Fruit fly (Drosophila melanogaster) whole organism, embryonic: ENCODE measurements around the gene CG1785.
A peak's percentile ranks its signal among the peaks of the same experiment; 100 is the strongest.

ENCODE experiments used
- Atf-2 ChIP-seq: fragments of 200-800 bp; sonication (Bioruptor generic); optimal IDR thresholded peaks from 2 replicates; lab custom pipeline; 2016; ENCODE audit warnings: missing biosample characterization, missing genetic modification characterization
- B-H1 ChIP-seq: fragments of 200-800 bp; sonication (Bioruptor generic); IDR thresholded peaks from 3 replicates; pipeline ENCODE4 v1.3.6; 2022; ENCODE audit warnings: missing biosample characterization, missing genetic modification characterization
- Bteb2 ChIP-seq: fragments of 200-800 bp; sonication (Bioruptor generic); optimal IDR thresholded peaks from 2 replicates; lab custom pipeline; 2016; ENCODE audit warnings: missing biosample characterization, missing genetic modification characterization
- CG10147 ChIP-seq: fragments of 200-800 bp; sonication (Bioruptor generic); optimal IDR thresholded peaks from 2 replicates; lab custom pipeline; 2019; ENCODE audit warnings: missing biosample characterization, mild to moderate bottlenecking, missing genetic modification characterization, moderate library complexity
- CG10543 ChIP-seq: fragments of 200-800 bp; sonication (Bioruptor generic); optimal IDR thresholded peaks from 3 replicates; lab custom pipeline; 2017; ENCODE audit warnings: missing biosample characterization, mild to moderate bottlenecking, missing genetic modification characterization, moderate library complexity
- CG1529 ChIP-seq: fragments of 200-800 bp; sonication (Bioruptor generic); optimal IDR thresholded peaks from 3 replicates; lab custom pipeline; 2018; ENCODE audit warnings: missing biosample characterization, missing genetic modification characterization
- CG15479 ChIP-seq: fragments of 200-800 bp; sonication (Bioruptor generic); optimal IDR thresholded peaks from 3 replicates; lab custom pipeline; 2019; ENCODE audit warnings: missing biosample characterization, mild to moderate bottlenecking, missing genetic modification characterization, moderate library complexity
- CG15514 ChIP-seq: fragments of 200-800 bp; sonication (Bioruptor generic); optimal IDR thresholded peaks from 3 replicates; lab custom pipeline; 2017; ENCODE audit warnings: missing biosample characterization, missing genetic modification characterization, mild to moderate bottlenecking, moderate library complexity, missing genetic modification reagents
- CG16813 ChIP-seq: fragments of 200-800 bp; sonication (Bioruptor generic); IDR thresholded peaks from 3 replicates; pipeline ENCODE4 v1.3.6; 2022; ENCODE audit warnings: missing biosample characterization, missing genetic modification characterization; ENCODE audit not compliant: partially characterized antibody
- CG1832 ChIP-seq: fragments of 200-800 bp; sonication (Bioruptor generic); optimal IDR thresholded peaks from 2 replicates; lab custom pipeline; 2017; ENCODE audit warnings: missing biosample characterization, mild to moderate bottlenecking, missing genetic modification characterization, inconsistent platforms
- CG18619 ChIP-seq: fragments of 200-800 bp; sonication (Bioruptor generic); optimal IDR thresholded peaks from 3 replicates; lab custom pipeline; 2017; ENCODE audit warnings: missing biosample characterization, mild to moderate bottlenecking, missing genetic modification characterization
- CG2120 ChIP-seq: fragments of 200-800 bp; sonication (Bioruptor generic); optimal IDR thresholded peaks from 3 replicates; lab custom pipeline; 2016; ENCODE audit warnings: missing biosample characterization, missing genetic modification characterization
- CG3847 ChIP-seq: fragments of 200-800 bp; sonication (Bioruptor generic); IDR thresholded peaks from 2 replicates; pipeline ENCODE4 v1.3.6; 2022; ENCODE audit warnings: missing biosample characterization, missing genetic modification characterization
- CG4360 ChIP-seq: fragments of 200-800 bp; sonication (Bioruptor generic); IDR thresholded peaks from 2 replicates; pipeline ENCODE4 v1.3.6; 2022; ENCODE audit warnings: missing biosample characterization, missing genetic modification characterization
- CG4854 ChIP-seq: fragments of 200-800 bp; sonication (Bioruptor generic); optimal IDR thresholded peaks from 2 replicates; lab custom pipeline; 2016; ENCODE audit warnings: missing biosample characterization, missing genetic modification characterization, inconsistent platforms
- CG5245 ChIP-seq: fragments of 200-800 bp; sonication (Bioruptor generic); optimal IDR thresholded peaks from 3 replicates; lab custom pipeline; 2016; ENCODE audit warnings: missing biosample characterization, missing genetic modification characterization
- CG5953 ChIP-seq: fragments of 200-800 bp; sonication (Bioruptor generic); IDR thresholded peaks from 2 replicates; pipeline ENCODE4 v1.3.6; 2022; ENCODE audit warnings: missing biosample characterization, missing genetic modification characterization
- CG6272 ChIP-seq: fragments of 200-800 bp; sonication (Bioruptor generic); IDR thresholded peaks from 2 replicates; pipeline ENCODE4 v1.3.6; 2022; ENCODE audit warnings: missing biosample characterization, missing genetic modification characterization
- CG7963 ChIP-seq: fragments of 200-800 bp; sonication (Bioruptor generic); IDR thresholded peaks from 3 replicates; pipeline ENCODE4 v1.3.6; 2022; ENCODE audit warnings: missing biosample characterization, missing genetic modification characterization; ENCODE audit not compliant: partially characterized antibody
- CG9797 ChIP-seq: fragments of 200-800 bp; sonication (Bioruptor generic); optimal IDR thresholded peaks from 3 replicates; lab custom pipeline; 2018; ENCODE audit warnings: missing biosample characterization, mild to moderate bottlenecking, missing genetic modification characterization
- CG9817 ChIP-seq: fragments of 200-800 bp; sonication (Bioruptor generic); optimal IDR thresholded peaks from 2 replicates; lab custom pipeline; 2018; ENCODE audit warnings: missing biosample characterization, mild to moderate bottlenecking, missing genetic modification characterization, moderate library complexity
- Elba2 ChIP-seq: fragments of 200-800 bp; sonication (Bioruptor generic); optimal IDR thresholded peaks from 3 replicates; lab custom pipeline; 2016; ENCODE audit warnings: missing biosample characterization, missing genetic modification characterization
- Ets65A ChIP-seq: fragments of 200-800 bp; sonication (Bioruptor generic); peaks from one replicate; lab custom pipeline; 2016; ENCODE audit warnings: missing biosample characterization, missing genetic modification characterization
- GATAe ChIP-seq: fragments of 200-800 bp; sonication (Bioruptor generic); conservative IDR thresholded peaks from 2 replicates; pipeline ENCODE4 v1.3.6; 2022; ENCODE audit warnings: missing biosample characterization, missing genetic modification characterization
- Hr51 ChIP-seq, 2 experiments: fragments of 200-800 bp; sonication (Bioruptor generic); optimal IDR thresholded peaks; 2 replicates in 1 of 2; 3 replicates in 1 of 2; lab custom pipeline; 2016 to 2018; ENCODE audit warnings: missing biosample characterization in 2 of 2, missing genetic modification characterization in 2 of 2, mild to moderate bottlenecking in 1 of 2, moderate library complexity in 1 of 2
- NC2α ChIP-seq: fragments of 200-800 bp; sonication (Bioruptor generic); optimal IDR thresholded peaks from 2 replicates; lab custom pipeline; 2016; ENCODE audit warnings: missing biosample characterization, missing genetic modification characterization
- Nf-YB ChIP-seq: fragments of 200-800 bp; sonication (Bioruptor generic); optimal IDR thresholded peaks from 3 replicates; lab custom pipeline; 2019; ENCODE audit warnings: missing biosample characterization, mild to moderate bottlenecking, missing genetic modification characterization, moderate library complexity
- Trl ChIP-seq, 3 experiments: fragments of >200 bp in 2 of 3; fragments of 200-800 bp in 1 of 3; sonication (Bioruptor generic) in 1 of 3; optimal IDR thresholded peaks; 2 replicates in 1 of 3; 3 replicates in 2 of 3; lab custom pipeline; 2016 to 2017; ENCODE audit warnings: missing biosample characterization in 1 of 3, missing genetic modification characterization in 1 of 3
- Usf ChIP-seq: fragments of 200-800 bp; sonication (Bioruptor generic); optimal IDR thresholded peaks from 2 replicates; lab custom pipeline; 2017; ENCODE audit warnings: missing genotype, missing biosample characterization, missing genetic modification characterization
- YL-1 ChIP-seq: fragments of 200-800 bp; sonication (Bioruptor generic); optimal IDR thresholded peaks from 3 replicates; lab custom pipeline; 2017; ENCODE audit warnings: missing biosample characterization, mild to moderate bottlenecking, missing genetic modification characterization
- ac ChIP-seq: fragments of 200-800 bp; sonication (Bioruptor generic); optimal IDR thresholded peaks from 3 replicates; lab custom pipeline; 2017; ENCODE audit warnings: missing biosample characterization, mild to moderate bottlenecking, missing genetic modification characterization
- bowl ChIP-seq: fragments of 200-800 bp; sonication (Bioruptor generic); IDR thresholded peaks from 2 replicates; pipeline ENCODE4 v1.3.6; 2022; ENCODE audit warnings: missing biosample characterization, missing genetic modification characterization
- caup ChIP-seq: fragments of 200-800 bp; sonication (Bioruptor generic); optimal IDR thresholded peaks from 3 replicates; lab custom pipeline; 2017; ENCODE audit warnings: missing biosample characterization, mild to moderate bottlenecking, missing genetic modification characterization, moderate library complexity; ENCODE audit not compliant: severe bottlenecking
- chm ChIP-seq: fragments of 200-800 bp; sonication (Bioruptor generic); IDR thresholded peaks from 2 replicates; pipeline ENCODE4 v1.3.6; 2022; ENCODE audit warnings: missing biosample characterization, missing genetic modification characterization
- crol ChIP-seq: fragments of 200-800 bp; sonication (Bioruptor generic); IDR thresholded peaks from 2 replicates; pipeline ENCODE4 v1.3.6; 2022; ENCODE audit warnings: missing biosample characterization, missing genetic modification characterization
- ems ChIP-seq: fragments of 200-800 bp; sonication (Bioruptor generic); optimal IDR thresholded peaks from 3 replicates; lab custom pipeline; 2016; ENCODE audit warnings: missing biosample characterization, missing genetic modification characterization
- lab ChIP-seq: fragments of 200-800 bp; sonication (Bioruptor generic); optimal IDR thresholded peaks from 3 replicates; lab custom pipeline; 2017; ENCODE audit warnings: missing biosample characterization, missing genetic modification characterization, mild to moderate bottlenecking, moderate library complexity, missing genetic modification reagents
- otp ChIP-seq: fragments of 200-800 bp; sonication (Bioruptor generic); IDR thresholded peaks from 3 replicates; pipeline ENCODE4, ENCODE4 v1.3.6; 2022; ENCODE audit warnings: missing biosample characterization, missing genetic modification characterization
- pzg ChIP-seq: fragments of 200-800 bp; sonication (Bioruptor generic); optimal IDR thresholded peaks from 3 replicates; lab custom pipeline; 2018; ENCODE audit warnings: missing biosample characterization, mild to moderate bottlenecking, missing genetic modification characterization, moderate library complexity
- sc ChIP-seq, 3 experiments: fragments of >200 bp in 2 of 3; fragments of 200-800 bp in 1 of 3; sonication (Bioruptor generic) in 1 of 3; optimal IDR thresholded peaks; 2 replicates in 2 of 3; 3 replicates in 1 of 3; lab custom pipeline; 2017; ENCODE audit warnings: mild to moderate bottlenecking in 1 of 3, missing biosample characterization in 1 of 3, missing genetic modification characterization in 1 of 3, missing genetic modification reagents in 1 of 3
- scrt ChIP-seq: fragments of 200-800 bp; sonication (Bioruptor generic); optimal IDR thresholded peaks from 2 replicates; lab custom pipeline; 2018; ENCODE audit warnings: missing biosample characterization, mild to moderate bottlenecking, missing genetic modification characterization, moderate library complexity
- sens ChIP-seq: fragments of 200-800 bp; sonication (Bioruptor generic); peaks from one replicate; lab custom pipeline; 2016; ENCODE audit warnings: missing biosample characterization, missing genetic modification characterization
- seq ChIP-seq: fragments of 200-800 bp; sonication (Bioruptor generic); IDR thresholded peaks from 2 replicates; pipeline ENCODE4 v1.3.6; 2022; ENCODE audit warnings: missing biosample characterization, missing genetic modification characterization
- tgo ChIP-seq: fragments of 200-800 bp; sonication (Bioruptor generic); IDR thresholded peaks from 3 replicates; pipeline ENCODE4 v1.3.6; 2022; ENCODE audit warnings: missing biosample characterization, missing genetic modification characterization
- tin ChIP-seq: fragments of 200-800 bp; sonication (Bioruptor generic); optimal IDR thresholded peaks from 3 replicates; lab custom pipeline; 2016; ENCODE audit warnings: missing biosample characterization, missing genetic modification characterization
- vnd ChIP-seq: fragments of 200-800 bp; sonication (Bioruptor generic); IDR thresholded peaks from 3 replicates; pipeline ENCODE4 v1.3.6; 2022; ENCODE audit warnings: missing biosample characterization, missing genetic modification characterization; ENCODE audit not compliant: partially characterized antibody
- vvl ChIP-seq: fragments of 200-800 bp; sonication (Bioruptor generic); IDR thresholded peaks from 2 replicates; pipeline ENCODE4 v1.3.6; 2022; ENCODE audit warnings: missing biosample characterization, missing genetic modification characterization
- yki ChIP-seq: fragments of >200 bp; optimal IDR thresholded peaks from 3 replicates; lab custom pipeline; 2018
- zf30C ChIP-seq: fragments of 200-800 bp; sonication (Bioruptor generic); optimal IDR thresholded peaks from 3 replicates; lab custom pipeline; 2018; ENCODE audit warnings: missing biosample characterization, mild to moderate bottlenecking, missing genetic modification characterization

Gene CG1785

DNA sequence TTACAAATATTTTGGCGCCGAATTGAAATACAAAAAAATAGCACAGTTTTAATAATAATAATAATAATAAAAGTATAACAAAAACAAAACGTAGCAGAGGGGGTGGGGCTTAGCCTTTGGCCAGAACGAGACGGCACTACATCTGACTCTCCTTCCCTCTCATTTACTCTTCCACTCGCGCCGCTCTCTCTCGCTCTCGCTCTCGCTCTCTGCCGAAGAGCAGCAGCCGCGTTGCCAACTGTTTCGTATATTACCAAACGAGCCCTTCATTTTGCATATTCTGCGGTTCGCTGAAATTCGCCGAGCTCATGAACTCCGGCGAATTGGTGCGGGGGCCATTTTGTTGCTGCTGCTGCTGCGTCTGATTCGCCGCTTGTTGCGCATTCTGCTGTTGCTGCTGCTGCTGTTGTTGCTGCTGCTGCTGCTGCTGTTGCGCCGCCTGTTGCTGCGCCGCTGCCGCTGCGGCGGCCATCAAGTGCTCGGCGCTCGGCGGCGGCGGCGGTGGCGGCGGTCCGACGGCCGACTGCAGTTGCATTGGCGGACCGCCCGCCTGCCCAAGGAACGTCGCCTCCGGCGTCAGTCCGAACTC, 43.1 kb downstream of the CG1785 start (continued):
- TF ChIP-seq YL-1 (GFP tag; lab: Kevin White, UChicago) (no peak), CG2120 (GFP tag; lab: Kevin White, UChicago) (no peak), CG15514 (GFP tag; lab: Kevin White, UChicago) (no peak), tgo (no peak), ac (no peak), Nf-YB (peak; percentile 93), NC2α (GFP tag; lab: Kevin White, UChicago) (no peak), CG16813 (no peak), tin (GFP tag; lab: Kevin White, UChicago) (no peak), CG9797 (GFP tag; lab: Kevin White, UChicago) (no peak), GATAe (no peak), CG1529 (no peak), CG5953 (0 out of 2 replicates have a peak, but pooled peaks have one; percentile 23), CG18619 (no peak), scrt (GFP tag; lab: Kevin White, UChicago) (peak; percentile 66), Elba2 (GFP tag; lab: Kevin White, UChicago) (no peak), sens (GFP tag; lab: Kevin White, UChicago) (peak; percentile 40), lab (no peak), CG15479 (GFP tag; lab: Kevin White, UChicago) (peak; percentile 23), yki (lab: Kevin White, UChicago) (peak; percentile 63), CG7963 (GFP tag; lab: Robert Waterston, UW) (no peak), Atf-2 (GFP tag; lab: Kevin White, UChicago) (no peak), otp (GFP tag; lab: Robert Waterston, UW) (no peak), pzg (GFP tag; lab: Kevin White, UChicago) (no peak), Ets65A (GFP tag; lab: Kevin White, UChicago) (no peak), zf30C (GFP tag; lab: Kevin White, UChicago) (no peak), ems (GFP tag; lab: Kevin White, UChicago) (no peak), seq (GFP tag; lab: Robert Waterston, UW) (0 out of 2 replicates have a peak, but pooled peaks have one; percentile 14), B-H1 (GFP tag; lab: Robert Waterston, UW) (no peak), CG3847 (GFP tag; lab: Robert Waterston, UW) (0 out of 2 replicates have a peak, but pooled peaks have one; percentile 16), CG1832 (GFP tag; lab: Kevin White, UChicago) (peak; percentile 93), caup (GFP tag; lab: Kevin White, UChicago) (no peak), bowl (GFP tag; lab: Robert Waterston, UW) (no peak), chm (GFP tag; lab: Robert Waterston, UW) (0 out of 2 replicates have a peak, but pooled peaks have one; percentile 27), vnd (GFP tag; lab: Robert Waterston, UW) (no peak), vvl (GFP tag; lab: Robert Waterston, UW) (peak; percentile 45; the same call in 1 of the 2 replicates), Bteb2 (GFP tag; lab: Kevin White, UChicago) (no peak), CG4360 (GFP tag; lab: Robert Waterston, UW) (peak; percentile 46; the same call in 1 of the 2 replicates), CG6272 (GFP tag; lab: Robert Waterston, UW) (no peak), Hr51 (GFP tag; optimal IDR thresholded peaks at IDR 0.05; lab: Kevin White, UChicago) (no peak), Trl (optimal IDR thresholded peaks at IDR 0.05; lab: Kevin White, UChicago) (peak; percentile 75 to 85), Trl (GFP tag; optimal IDR thresholded peaks at IDR 0.05; lab: Kevin White, UChicago) (no peak), Usf (no peak), crol (GFP tag; lab: Robert Waterston, UW) (peak; percentile 31; the same call in 1 of the 2 replicates), sc (optimal IDR thresholded peaks at IDR 0.05; lab: Kevin White, UChicago) (no peak), sc (GFP tag; optimal IDR thresholded peaks at IDR 0.05; lab: Kevin White, UChicago) (no peak), CG5245 (no peak), CG10543 (GFP tag; lab: Kevin White, UChicago) (no peak), CG9817 (tag; lab: Kevin White, UChicago) (no peak), CG10147 (GFP tag; lab: Kevin White, UChicago) (no peak), CG4854 (GFP tag; lab: Kevin White, UChicago) (peak; percentile 90)
